Fruit fly (Drosophila melanogaster) whole organism, embryonic: ENCODE measurements around the gene CG17325.

Source experiments
- Awh ChIP-seq: fragments of 200-800 bp; sonication (Bioruptor generic); IDR thresholded peaks from 2 replicates; pipeline ENCODE4, ENCODE4 v1.3.6; 2022; ENCODE audit warnings: missing biosample characterization, missing genetic modification characterization
- CG2875 ChIP-seq: fragments of 200-800 bp; sonication (Bioruptor generic); optimal IDR thresholded peaks from 2 replicates; lab custom pipeline; 2017; ENCODE audit warnings: missing biosample characterization, mild to moderate bottlenecking, missing genetic modification characterization, missing genetic modification reagents
- CG7987 ChIP-seq: fragments of 200-800 bp; sonication (Bioruptor generic); optimal IDR thresholded peaks from 2 replicates; lab custom pipeline; 2018; ENCODE audit warnings: missing biosample characterization, mild to moderate bottlenecking, missing genetic modification characterization, moderate library complexity
- Dad ChIP-seq: fragments of 200-800 bp; sonication (Bioruptor generic); optimal IDR thresholded peaks from 3 replicates; lab custom pipeline; 2016; ENCODE audit warnings: missing biosample characterization, missing genetic modification characterization
- Dll ChIP-seq: fragments of 200-800 bp; sonication (Bioruptor generic); IDR thresholded peaks from 4 replicates; pipeline ENCODE4 v1.3.6; 2022; ENCODE audit warnings: missing biosample characterization, missing genetic modification characterization; ENCODE audit not compliant: partially characterized antibody
- bowl ChIP-seq: fragments of 200-800 bp; sonication (Bioruptor generic); IDR thresholded peaks from 2 replicates; pipeline ENCODE4 v1.3.6; 2022; ENCODE audit warnings: missing biosample characterization, missing genetic modification characterization
- da ChIP-seq: fragments of 200-800 bp; sonication (Bioruptor generic); optimal IDR thresholded peaks from 2 replicates; lab custom pipeline; 2016; ENCODE audit warnings: missing biosample characterization, missing genetic modification characterization
- eyg ChIP-seq: fragments of 200-800 bp; sonication (Bioruptor generic); optimal IDR thresholded peaks from 3 replicates; lab custom pipeline; 2016; ENCODE audit warnings: missing biosample characterization, missing genetic modification characterization
- nom ChIP-seq: fragments of 200-800 bp; sonication (Bioruptor generic); optimal IDR thresholded peaks from 2 replicates; lab custom pipeline; 2017; ENCODE audit warnings: missing biosample characterization, missing genetic modification characterization, mild to moderate bottlenecking, moderate library complexity, missing genetic modification reagents
- oc ChIP-seq: fragments of 200-800 bp; sonication (Bioruptor generic); optimal IDR thresholded peaks from 2 replicates; lab custom pipeline; 2018; ENCODE audit warnings: missing biosample characterization, mild to moderate bottlenecking, missing genetic modification characterization, moderate library complexity
- so ChIP-seq: fragments of 200-800 bp; sonication (Bioruptor generic); IDR thresholded peaks from 3 replicates; pipeline ENCODE4 v1.3.6; 2022; ENCODE audit warnings: missing biosample characterization, missing genetic modification characterization
- tap ChIP-seq: fragments of 200-800 bp; optimal IDR thresholded peaks from 3 replicates; lab custom pipeline; 2019; ENCODE audit warnings: missing biosample characterization, mild to moderate bottlenecking, missing genetic modification characterization, moderate library complexity
- tgo ChIP-seq: fragments of 200-800 bp; sonication (Bioruptor generic); IDR thresholded peaks from 3 replicates; pipeline ENCODE4 v1.3.6; 2022; ENCODE audit warnings: missing biosample characterization, missing genetic modification characterization

- TF ChIP-seq Dll (no peak), bowl (GFP tag; lab: Robert Waterston, UW) (no peak), Dad (GFP tag; lab: Kevin White, UChicago) (no peak), oc (tag; lab: Kevin White, UChicago) (no peak), tgo (GFP tag; lab: Robert Waterston, UW) (no peak), CG7987 (GFP tag; lab: Kevin White, UChicago) (no peak), da (GFP tag; lab: Kevin White, UChicago) (no peak), Awh (GFP tag; lab: Robert Waterston, UW) (no peak), tap (no peak), nom (GFP tag; lab: Kevin White, UChicago) (no peak), CG2875 (GFP tag; lab: Kevin White, UChicago) (no peak), so (GFP tag; lab: Robert Waterston, UW) (no peak), eyg (GFP tag; lab: Kevin White, UChicago) (no peak)
Observed at dm6 chr2L:18860920-18861319, 48.5 kb downstream of the CG17325 start.
